Fruit fly (Drosophila melanogaster): Measurements from ENCODE around the gene nej.

DNA sequence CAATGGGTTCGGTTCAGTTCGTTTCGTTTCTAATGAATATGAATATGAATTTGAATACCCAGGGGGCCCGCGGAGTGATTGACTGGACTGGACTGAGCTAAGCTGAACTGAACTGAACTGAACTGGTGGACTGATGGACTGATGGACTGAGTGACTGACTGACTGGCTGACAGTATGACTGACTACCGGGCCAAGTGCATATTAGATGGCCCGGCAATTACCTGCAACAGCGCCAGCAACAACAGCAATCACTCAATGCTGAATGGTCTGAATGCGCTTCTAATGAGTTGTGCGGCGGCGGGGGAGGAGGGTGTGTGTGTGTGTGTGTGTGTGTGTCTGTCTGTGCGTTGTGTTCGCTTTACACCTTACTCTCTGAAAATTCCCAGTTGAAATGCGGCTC lies 47.9 kb upstream of the nej start:
- TF ChIP-seq Pdp1 (GFP tag; optimal IDR thresholded peaks at IDR 0.05) (no peak), Rx (GFP tag; IDR thresholded peaks at IDR 0.05) (no peak), prd (optimal IDR thresholded peaks at IDR 0.05) (no peak), prd (GFP tag; IDR thresholded peaks at IDR 0.05) (no peak), Sry-β (GFP tag; optimal IDR thresholded peaks at IDR 0.05) (no peak), Hsf (GFP tag; optimal IDR thresholded peaks at IDR 0.05) (no peak), Oaz (GFP tag; IDR thresholded peaks at IDR 0.05) (no peak), CG13123 (GFP tag; optimal IDR thresholded peaks at IDR 0.05) (no peak), wek (GFP tag; optimal IDR thresholded peaks at IDR 0.05) (no peak), usp (GFP tag; optimal IDR thresholded peaks at IDR 0.05) (no peak), BtbVII (GFP tag; optimal IDR thresholded peaks at IDR 0.05) (no peak)

Measured in whole organism, embryonic.